Worm (Caenorhabditis elegans) whole organism, L3 larva: ENCODE data around the gene srlf-1.

ENCODE experiments used
- ceh-82 ChIP-seq: fragments of 150-350 bp; optimal IDR thresholded peaks from 2 replicates; lab custom pipeline; 2014; ENCODE audit warnings: missing biosample characterization, missing genetic modification characterization
- elt-3 ChIP-seq, 3 experiments: fragments of 150-350 bp in 1 of 3; sonication (generic microtip) in 2 of 3; optimal IDR thresholded peaks; 2 replicates in 2 of 3; 4 replicates in 1 of 3; lab custom pipeline; 2014 to 2017; ENCODE audit warnings: missing biosample characterization in 3 of 3, missing genetic modification characterization in 3 of 3
- mdl-1 ChIP-seq: fragments of 150-350 bp; optimal IDR thresholded peaks from 2 replicates; lab custom pipeline; 2014; ENCODE audit warnings: missing biosample characterization, missing genetic modification characterization
- nfya-1 ChIP-seq: sonication (generic microtip); optimal IDR thresholded peaks from 2 replicates; lab custom pipeline; 2017; ENCODE audit warnings: missing genetic modification characterization, mild to moderate bottlenecking, missing compliant biosample characterization, antibody characterized with exemption, moderate library complexity; ENCODE audit not compliant: insufficient read depth
- nhr-23 ChIP-seq: fragments of 150-350 bp; optimal IDR thresholded peaks from 2 replicates; lab custom pipeline; 2014; ENCODE audit warnings: missing biosample characterization, missing genetic modification reagents, missing genetic modification characterization
- nhr-76 ChIP-seq: fragments of 150-350 bp; sonication (generic microtip); optimal IDR thresholded peaks from 5 replicates; lab custom pipeline; 2014; ENCODE audit warnings: missing biosample characterization, missing genetic modification characterization
- pha-4 ChIP-seq: fragments of 150-350 bp; optimal IDR thresholded peaks from 2 replicates; lab custom pipeline; 2014; ENCODE audit warnings: missing biosample characterization, missing genetic modification reagents, missing genetic modification characterization
- sea-2 ChIP-seq: fragments of 150-350 bp; sonication (generic microtip); optimal IDR thresholded peaks from 4 replicates; lab custom pipeline; 2014; ENCODE audit warnings: missing biosample characterization, missing genetic modification reagents, missing genetic modification characterization
- snpc-4 ChIP-seq: fragments of 150-350 bp; optimal IDR thresholded peaks from 2 replicates; lab custom pipeline; 2014; ENCODE audit warnings: missing biosample characterization, missing genetic modification characterization
- ztf-4 ChIP-seq: fragments of 150-350 bp; optimal IDR thresholded peaks from 2 replicates; lab custom pipeline; 2014; ENCODE audit warnings: missing biosample characterization, missing genetic modification characterization

DNA sequence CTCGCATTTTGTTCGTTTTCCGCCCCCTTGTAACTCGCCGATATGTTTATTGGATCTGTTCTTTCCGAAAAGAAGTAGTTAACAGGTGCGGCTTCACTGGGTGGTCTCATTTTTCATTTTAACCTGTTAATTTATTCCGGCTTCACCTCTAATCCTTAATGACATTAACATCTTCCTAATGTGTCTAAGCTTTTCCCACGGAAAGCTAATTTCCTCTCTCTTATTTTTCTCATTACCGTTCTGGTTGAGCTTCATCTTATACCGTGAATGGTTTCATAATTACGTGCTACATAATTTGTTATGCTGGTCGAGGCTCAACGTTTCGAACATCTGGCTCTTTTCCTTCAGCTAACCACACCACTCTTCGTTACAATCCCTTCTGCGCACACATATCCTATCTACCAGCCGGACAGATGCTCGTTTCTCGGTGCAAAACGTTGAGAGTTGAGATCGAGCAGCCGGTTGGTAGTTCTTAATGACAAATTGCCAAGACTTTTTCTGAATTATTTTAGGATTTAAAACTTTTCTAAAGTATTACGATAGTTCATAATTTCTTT, 19.0 kb downstream of the srlf-1 start:
- TF ChIP-seq pha-4 (tag; lab: Kevin White, UChicago) (no peak), ceh-82 (no peak), elt-3 (tag; optimal IDR thresholded peaks at IDR 0.05; lab: Kevin White, UChicago) (no peak), nfya-1 (tag; lab: Kevin White, UChicago) (no peak), ztf-4 (tag; lab: Kevin White, UChicago) (no peak), snpc-4 (tag; lab: Kevin White, UChicago) (no peak), nhr-23 (tag; lab: Kevin White, UChicago) (no peak), nhr-76 (no peak), mdl-1 (tag; lab: Kevin White, UChicago) (no peak), sea-2 (GFP tag; lab: Kevin White, UChicago) (no peak)
